Fruit fly (Drosophila melanogaster) whole organism, embryonic: Measurements from ENCODE around the gene Pvf3.

Experiments used
- Atf-2 ChIP-seq: fragments of 200-800 bp; sonication (Bioruptor generic); optimal IDR thresholded peaks from 2 replicates; lab custom pipeline; 2016; ENCODE audit warnings: missing biosample characterization, missing genetic modification characterization
- BEAF-32 ChIP-seq: fragments of 200-800 bp; sonication (Bioruptor generic); optimal IDR thresholded peaks from 3 replicates; lab custom pipeline; 2017; ENCODE audit warnings: missing biosample characterization, missing genetic modification characterization, mild to moderate bottlenecking, moderate library complexity, missing genetic modification reagents
- Bgb ChIP-seq: fragments of 200-800 bp; sonication (Bioruptor generic); IDR thresholded peaks from 2 replicates; pipeline ENCODE4 v1.3.6; 2022; ENCODE audit warnings: missing biosample characterization, missing genetic modification characterization; ENCODE audit not compliant: partially characterized antibody
- CG1024 ChIP-seq: fragments of 200-800 bp; sonication (Bioruptor generic); IDR thresholded peaks from 2 replicates; pipeline ENCODE4 v1.3.6; 2022; ENCODE audit warnings: missing biosample characterization, missing genetic modification characterization
- CG11456 ChIP-seq: fragments of 200-800 bp; sonication (Bioruptor generic); IDR thresholded peaks from 3 replicates; pipeline ENCODE4 v1.3.6; 2022; ENCODE audit warnings: missing biosample characterization, missing genetic modification characterization
- CG12659 ChIP-seq: fragments of 200-800 bp; sonication (Bioruptor generic); optimal IDR thresholded peaks from 3 replicates; lab custom pipeline; 2017; ENCODE audit warnings: mild to moderate bottlenecking, missing biosample characterization, missing genetic modification reagents, missing genetic modification characterization
- CG12942 ChIP-seq: fragments of 200-800 bp; sonication (Bioruptor generic); optimal IDR thresholded peaks from 3 replicates; lab custom pipeline; 2016; ENCODE audit warnings: missing biosample characterization, missing genetic modification characterization
- CG14860 ChIP-seq: fragments of 200-800 bp; sonication (Bioruptor generic); IDR thresholded peaks from 3 replicates; pipeline ENCODE4 v1.3.6; 2022; ENCODE audit warnings: missing biosample characterization, missing genetic modification characterization; ENCODE audit not compliant: partially characterized antibody
- CG15269 ChIP-seq: fragments of 200-800 bp; sonication (Bioruptor generic); optimal IDR thresholded peaks from 2 replicates; lab custom pipeline; 2018; ENCODE audit warnings: missing biosample characterization, mild to moderate bottlenecking, missing genetic modification characterization, moderate library complexity
- CG1602 ChIP-seq: fragments of 200-800 bp; sonication (Bioruptor generic); optimal IDR thresholded peaks from 3 replicates; lab custom pipeline; 2016; ENCODE audit warnings: missing biosample characterization, missing genetic modification characterization
- CG16863 ChIP-seq: fragments of 200-800 bp; sonication (Bioruptor generic); optimal IDR thresholded peaks from 3 replicates; lab custom pipeline; 2016; ENCODE audit warnings: missing biosample characterization, missing genetic modification characterization
- CG17829 ChIP-seq: fragments of 200-800 bp; optimal IDR thresholded peaks from 2 replicates; lab custom pipeline; 2019; ENCODE audit warnings: missing biosample characterization, mild to moderate bottlenecking, missing genetic modification characterization, moderate library complexity
- CG2889 ChIP-seq: fragments of 200-800 bp; sonication (Bioruptor generic); IDR thresholded peaks from 3 replicates; pipeline ENCODE4 v1.3.6; 2022; ENCODE audit warnings: missing biosample characterization, missing genetic modification characterization
- CG4707 ChIP-seq: fragments of 200-800 bp; sonication (Bioruptor generic); optimal IDR thresholded peaks from 2 replicates; lab custom pipeline; 2018; ENCODE audit warnings: missing biosample characterization, mild to moderate bottlenecking, missing genetic modification characterization, moderate library complexity
- CG6689 ChIP-seq: fragments of 200-800 bp; sonication (Bioruptor generic); IDR thresholded peaks from 2 replicates; pipeline ENCODE4 v1.3.6; 2022; ENCODE audit warnings: missing biosample characterization, missing genetic modification characterization
- CG7556 ChIP-seq: fragments of 200-800 bp; sonication (Bioruptor generic); optimal IDR thresholded peaks from 2 replicates; lab custom pipeline; 2017; ENCODE audit warnings: missing biosample characterization, mild to moderate bottlenecking, missing genetic modification characterization
- Dip2 ChIP-seq: fragments of 200-800 bp; sonication (Bioruptor generic); IDR thresholded peaks from 2 replicates; pipeline ENCODE4 v1.3.6; 2022; ENCODE audit warnings: missing biosample characterization, missing genetic modification characterization
- Doc3 ChIP-seq: fragments of 200-800 bp; sonication (Bioruptor generic); IDR thresholded peaks from 3 replicates; pipeline ENCODE4 v1.3.6; 2022; ENCODE audit warnings: missing biosample characterization, missing genetic modification characterization; ENCODE audit not compliant: partially characterized antibody
- Drgx ChIP-seq: fragments of 200-800 bp; sonication (Bioruptor generic); IDR thresholded peaks from 2 replicates; pipeline ENCODE4 v1.3.6; 2022; ENCODE audit warnings: missing biosample characterization, missing genetic modification characterization
- HLH4C ChIP-seq: fragments of 200-800 bp; sonication (Bioruptor generic); IDR thresholded peaks from 3 replicates; pipeline ENCODE4 v1.3.6; 2022; ENCODE audit warnings: missing biosample characterization, missing genetic modification characterization; ENCODE audit not compliant: partially characterized antibody
- HLHmδ ChIP-seq: fragments of 200-800 bp; sonication (Bioruptor generic); optimal IDR thresholded peaks from 2 replicates; lab custom pipeline; 2018; ENCODE audit warnings: missing biosample characterization, mild to moderate bottlenecking, missing genetic modification characterization, moderate library complexity
- HmgZ ChIP-seq: fragments of 200-800 bp; sonication (Bioruptor generic); optimal IDR thresholded peaks from 2 replicates; lab custom pipeline; 2018; ENCODE audit warnings: missing biosample characterization, mild to moderate bottlenecking, missing genetic modification characterization
- Hr78 ChIP-seq, 2 experiments: fragments of 200-800 bp in 1 of 2; fragments of >200 bp in 1 of 2; sonication (Bioruptor generic) in 1 of 2; optimal IDR thresholded peaks; 2 replicates each; lab custom pipeline; 2017 to 2019; ENCODE audit warnings: missing biosample characterization in 2 of 2, missing genetic modification characterization in 2 of 2, mild to moderate bottlenecking in 1 of 2, moderate library complexity in 1 of 2
- Lim3 ChIP-seq: fragments of 200-800 bp; sonication (Bioruptor generic); IDR thresholded peaks from 2 replicates; pipeline ENCODE4 v1.3.6; 2022; ENCODE audit warnings: missing biosample characterization, missing genetic modification characterization
- Med ChIP-seq: fragments of 200-800 bp; sonication (Bioruptor generic); peaks from one replicate; lab custom pipeline; 2016; ENCODE audit warnings: missing biosample characterization, missing genetic modification characterization, mild to moderate bottlenecking, inconsistent platforms, moderate library complexity
- NfI ChIP-seq: fragments of 200-800 bp; sonication (Bioruptor generic); optimal IDR thresholded peaks from 3 replicates; lab custom pipeline; 2018; ENCODE audit warnings: missing biosample characterization, mild to moderate bottlenecking, missing genetic modification characterization, moderate library complexity
- Oaz ChIP-seq: fragments of 200-800 bp; sonication (Bioruptor generic); IDR thresholded peaks from 2 replicates; pipeline ENCODE4 v1.3.6; 2022; ENCODE audit warnings: missing biosample characterization, missing genetic modification characterization
- Rx ChIP-seq: fragments of 200-800 bp; sonication (Bioruptor generic); IDR thresholded peaks from 2 replicates; pipeline ENCODE4 v1.3.6; 2022; ENCODE audit warnings: missing biosample characterization, missing genetic modification characterization
- Scr ChIP-seq: fragments of 200-800 bp; sonication (Bioruptor generic); IDR thresholded peaks from 2 replicates; pipeline ENCODE4 v1.3.6; 2022; ENCODE audit warnings: missing biosample characterization, missing genetic modification characterization; ENCODE audit not compliant: partially characterized antibody
- Sox102F ChIP-seq: fragments of 200-800 bp; sonication (Bioruptor generic); optimal IDR thresholded peaks from 2 replicates; lab custom pipeline; 2018; ENCODE audit warnings: missing biosample characterization, mild to moderate bottlenecking, missing genetic modification characterization, moderate library complexity
- Ssrp ChIP-seq: fragments of 200-800 bp; sonication (Bioruptor generic); optimal IDR thresholded peaks from 2 replicates; lab custom pipeline; 2018; ENCODE audit warnings: missing biosample characterization, mild to moderate bottlenecking, missing genetic modification characterization, moderate library complexity
- Stat92E ChIP-seq, 3 experiments: fragments of >200 bp in 2 of 3; fragments of 200-800 bp in 1 of 3; sonication (Bioruptor generic) in 1 of 3; optimal IDR thresholded peaks; 2 replicates each; lab custom pipeline; 2017 to 2019; ENCODE audit warnings: missing biosample characterization in 3 of 3, missing genetic modification characterization in 3 of 3, mild to moderate bottlenecking in 1 of 3, moderate library complexity in 1 of 3
- ase ChIP-seq: fragments of 200-800 bp; sonication (Bioruptor generic); IDR thresholded peaks from 3 replicates; pipeline ENCODE4 v1.3.6; 2022; ENCODE audit warnings: missing biosample characterization, missing genetic modification characterization
- cato ChIP-seq: fragments of 200-800 bp; sonication (Bioruptor generic); optimal IDR thresholded peaks from 2 replicates; lab custom pipeline; 2016; ENCODE audit warnings: missing biosample characterization, missing genetic modification characterization, borderline replicate concordance
- caup ChIP-seq: fragments of 200-800 bp; sonication (Bioruptor generic); optimal IDR thresholded peaks from 3 replicates; lab custom pipeline; 2017; ENCODE audit warnings: missing biosample characterization, mild to moderate bottlenecking, missing genetic modification characterization, moderate library complexity; ENCODE audit not compliant: severe bottlenecking
- ci ChIP-seq: fragments of 200-800 bp; sonication (Bioruptor generic); IDR thresholded peaks from 3 replicates; pipeline ENCODE4 v1.3.6; 2022; ENCODE audit warnings: missing biosample characterization, missing genetic modification characterization
- fd3F ChIP-seq: fragments of 200-800 bp; sonication (Bioruptor generic); optimal IDR thresholded peaks from 2 replicates; lab custom pipeline; 2018; ENCODE audit warnings: missing biosample characterization, mild to moderate bottlenecking, missing genetic modification characterization, moderate library complexity
- ftz-f1 ChIP-seq: fragments of 200-800 bp; sonication (Bioruptor generic); optimal IDR thresholded peaks from 2 replicates; lab custom pipeline; 2016; ENCODE audit warnings: missing biosample characterization, missing genetic modification characterization
- lbe ChIP-seq: fragments of 200-800 bp; sonication (Bioruptor generic); optimal IDR thresholded peaks from 2 replicates; lab custom pipeline; 2016; ENCODE audit warnings: missing biosample characterization, mild to moderate bottlenecking, missing genetic modification characterization
- pb ChIP-seq: fragments of 200-800 bp; sonication (Bioruptor generic); optimal IDR thresholded peaks from 3 replicates; lab custom pipeline; 2016; ENCODE audit warnings: missing biosample characterization, missing genetic modification characterization
- pros ChIP-seq: fragments of 200-800 bp; sonication (Bioruptor generic); optimal IDR thresholded peaks from 3 replicates; lab custom pipeline; 2019; ENCODE audit warnings: missing biosample characterization, mild to moderate bottlenecking, missing genetic modification characterization, moderate library complexity
- ro ChIP-seq: fragments of 200-800 bp; sonication (Bioruptor generic); IDR thresholded peaks from 2 replicates; pipeline ENCODE4 v1.3.6; 2022; ENCODE audit warnings: missing biosample characterization, missing genetic modification characterization
- stc ChIP-seq: fragments of 200-800 bp; sonication (Bioruptor generic); IDR thresholded peaks from 2 replicates; pipeline ENCODE4 v1.3.6; 2022; ENCODE audit warnings: missing biosample characterization, missing genetic modification characterization
- tap ChIP-seq: fragments of 200-800 bp; optimal IDR thresholded peaks from 3 replicates; lab custom pipeline; 2019; ENCODE audit warnings: missing biosample characterization, mild to moderate bottlenecking, missing genetic modification characterization, moderate library complexity
- tin ChIP-seq: fragments of 200-800 bp; sonication (Bioruptor generic); optimal IDR thresholded peaks from 3 replicates; lab custom pipeline; 2016; ENCODE audit warnings: missing biosample characterization, missing genetic modification characterization
- ttk ChIP-seq: fragments of 200-800 bp; sonication (Bioruptor generic); IDR thresholded peaks from 2 replicates; pipeline ENCODE4 v2.1.2; 2022; ENCODE audit warnings: missing biosample characterization, missing genetic modification characterization
- tup ChIP-seq: fragments of 200-800 bp; sonication (Bioruptor generic); optimal IDR thresholded peaks from 2 replicates; lab custom pipeline; 2016; ENCODE audit warnings: missing biosample characterization, mild to moderate bottlenecking, missing genetic modification characterization, moderate library complexity
- yki ChIP-seq: fragments of >200 bp; optimal IDR thresholded peaks from 3 replicates; lab custom pipeline; 2018

The Pvf3 gene

dm6 chr2L:7194351-7195037, 37.0 kb upstream of the Pvf3 start, which contains the start of gene CG4497 (continued):
- TF ChIP-seq Ssrp (tag; lab: Kevin White, UChicago) (peak; percentile 94), Dip2 (peak; percentile 73), cato (peak; percentile 71), Hr78 (GFP tag; optimal IDR thresholded peaks at IDR 0.05; lab: Kevin White, UChicago) (peak in 1 of 2 experiments; percentile 16), Doc3 (GFP tag; lab: Robert Waterston, UW) (0 out of 3 replicates have a peak, but pooled peaks have one; percentile 37), CG7556 (GFP tag; lab: Kevin White, UChicago) (peak; percentile 85), ci (GFP tag; lab: Robert Waterston, UW) (peak; percentile 91), Rx (GFP tag; lab: Robert Waterston, UW) (peak; percentile 89), CG2889 (GFP tag; lab: Robert Waterston, UW) (peak; percentile 92), CG12659 (GFP tag; lab: Kevin White, UChicago) (peak; percentile 87), Lim3 (peak; percentile 78), CG1024 (GFP tag; lab: Robert Waterston, UW) (peak; percentile 78), pb (GFP tag; lab: Kevin White, UChicago) (peak; percentile 93), ttk (GFP tag; lab: Robert Waterston, UW) (peak; percentile 92), tup (GFP tag; lab: Kevin White, UChicago) (peak; percentile 83), Sox102F (GFP tag; lab: Kevin White, UChicago) (peak; percentile 94), CG1602 (peak; percentile 93), CG16863 (GFP tag; lab: Kevin White, UChicago) (peak; percentile 93), tap (tag; lab: Kevin White, UChicago) (peak; percentile 59), BEAF-32 (GFP tag; lab: Kevin White, UChicago) (peak; percentile 47), NfI (GFP tag; lab: Kevin White, UChicago) (peak; percentile 91), Bgb (GFP tag; lab: Robert Waterston, UW) (peak; percentile 84), Atf-2 (GFP tag; lab: Kevin White, UChicago) (peak; percentile 94), Drgx (peak; percentile 78), ase (GFP tag; lab: Robert Waterston, UW) (peak; percentile 91), HLH4C (GFP tag; lab: Robert Waterston, UW) (peak; percentile 86), ro (GFP tag; lab: Robert Waterston, UW) (peak; percentile 73), CG6689 (GFP tag; lab: Robert Waterston, UW) (peak; percentile 94), stc (GFP tag; lab: Robert Waterston, UW) (peak; percentile 80), CG17829 (tag; lab: Kevin White, UChicago) (peak; percentile 82), Scr (GFP tag; lab: Robert Waterston, UW) (peak; percentile 70), pros (GFP tag; lab: Kevin White, UChicago) (no peak), Med (GFP tag; lab: Kevin White, UChicago) (peak; percentile 99), Oaz (GFP tag; lab: Robert Waterston, UW) (peak; percentile 95), Stat92E (GFP tag; optimal IDR thresholded peaks at IDR 0.05; lab: Kevin White, UChicago) (peak in 1 of 3 experiments; percentile 55), CG15269 (tag; lab: Kevin White, UChicago) (peak; percentile 85), HmgZ (tag; lab: Kevin White, UChicago) (peak; percentile 95), ftz-f1 (GFP tag; lab: Kevin White, UChicago) (peak; percentile 62), caup (GFP tag; lab: Kevin White, UChicago) (peak; percentile 89), HLHmδ (GFP tag; lab: Kevin White, UChicago) (no peak), yki (lab: Kevin White, UChicago) (no peak), CG11456 (GFP tag; lab: Robert Waterston, UW) (peak; percentile 91), CG14860 (peak; percentile 82), fd3F (GFP tag; lab: Kevin White, UChicago) (peak; percentile 88), tin (GFP tag; lab: Kevin White, UChicago) (peak; percentile 96), CG4707 (GFP tag; lab: Kevin White, UChicago) (peak; percentile 4), lbe (GFP tag; lab: Kevin White, UChicago) (peak; percentile 84), CG12942 (GFP tag; lab: Kevin White, UChicago) (peak; percentile 94)
